Worm (Caenorhabditis elegans) whole organism, late embryonic: ENCODE data around the gene Y43F8B.13.

Experiments
- ceh-18 ChIP-seq: sonication (generic microtip); optimal IDR thresholded peaks from 2 replicates; lab custom pipeline; 2016; ENCODE audit warnings: missing genetic modification characterization, missing compliant biosample characterization
- che-1 ChIP-seq: sonication (generic microtip); optimal IDR thresholded peaks from 2 replicates; lab custom pipeline; 2016; ENCODE audit warnings: mild to moderate bottlenecking, missing genetic modification characterization, missing compliant biosample characterization
- hlh-6 ChIP-seq: sonication (generic microtip); optimal IDR thresholded peaks from 2 replicates; lab custom pipeline; 2016; ENCODE audit warnings: missing genotype, missing genetic modification characterization, missing compliant biosample characterization
- nfya-1 ChIP-seq: sonication (generic microtip); optimal IDR thresholded peaks from 2 replicates; lab custom pipeline; 2017; ENCODE audit warnings: missing genetic modification characterization, mild to moderate bottlenecking, missing compliant biosample characterization, antibody characterized with exemption, moderate library complexity
- tbx-2 ChIP-seq: sonication (generic microtip); optimal IDR thresholded peaks from 2 replicates; lab custom pipeline; 2016; ENCODE audit warnings: missing genetic modification characterization, missing compliant biosample characterization
- tbx-7 ChIP-seq: sonication (generic microtip); optimal IDR thresholded peaks from 2 replicates; lab custom pipeline; 2016; ENCODE audit warnings: missing genotype, missing genetic modification characterization, missing compliant biosample characterization

ce11 chrV:19416475-19416874, 39.3 kb upstream of the Y43F8B.13 start, which contains the start of the genes C25F9.4 and C25F9.9:
- TF ChIP-seq hlh-6 (tag; lab: Kevin White, UChicago) (no peak), nfya-1 (no peak), ceh-18 (no peak), tbx-7 (no peak), tbx-2 (tag; lab: Kevin White, UChicago) (no peak), che-1 (tag; lab: Kevin White, UChicago) (no peak)
